Worm (Caenorhabditis elegans): ENCODE measurements around the gene R05G6.3.

Gene R05G6.3

ce11 chrIV:7487554-7488456 lies 28.5 kb upstream of the R05G6.3 start, which contains the start of the genes his-60 and his-59 (continued):
- TF ChIP-seq D2030.7 (GFP tag; IDR thresholded peaks at IDR 0.05) (peak; percentile 39; the same call in 1 of the 2 replicates), ceh-91 (GFP tag; IDR thresholded peaks at IDR 0.05) (no peak; the same call in 1 of the 2 replicates), xnd-1 (tag; optimal IDR thresholded peaks at IDR 0.05) (peak; percentile 20), die-1 (tag; optimal IDR thresholded peaks at IDR 0.05) (peak; percentile 43), unc-62 (GFP tag; optimal IDR thresholded peaks at IDR 0.05) (no peak), tbp1 (GFP tag; optimal IDR thresholded peaks at IDR 0.05) (peak; percentile 67), nhr-80 (tag; optimal IDR thresholded peaks at IDR 0.05) (no peak), madf-10 (tag; optimal IDR thresholded peaks at IDR 0.05) (no peak), ceh-27 (GFP tag; optimal IDR thresholded peaks at IDR 0.05) (peak; percentile 13), lin-35 (GFP tag; optimal IDR thresholded peaks at IDR 0.05) (no peak), F37B4.10 (GFP tag; IDR thresholded peaks at IDR 0.05) (peak; percentile 61; the same call in 1 of the 2 replicates), bed-1 (GFP tag; IDR thresholded peaks at IDR 0.05) (no peak), F55B11.4 (tag; optimal IDR thresholded peaks at IDR 0.05; ENCODE audit: borderline replicate concordance, insufficient read depth) (no peak), rpc-1 (optimal IDR thresholded peaks at IDR 0.05) (no peak), rpc-1 (tag; optimal IDR thresholded peaks at IDR 0.05) (no peak), ekl-4 (GFP tag; IDR thresholded peaks at IDR 0.05) (peak; percentile 64; the same call in 1 of the 2 replicates), dpff-1 (tag; optimal IDR thresholded peaks at IDR 0.05) (no peak), sdz-38 (tag; optimal IDR thresholded peaks at IDR 0.05) (no peak), F49E8.2 (tag; optimal IDR thresholded peaks at IDR 0.05; ENCODE audit: insufficient read depth) (peak; percentile 91), akir-1 (GFP tag; optimal IDR thresholded peaks at IDR 0.05) (no peak), F57A8.1 (GFP tag; optimal IDR thresholded peaks at IDR 0.05) (peak; percentile 41), B0035.1 (tag; optimal IDR thresholded peaks at IDR 0.05) (no peak), Y95B8A.8 (GFP tag; IDR thresholded peaks at IDR 0.05) (peak; percentile 82), B0336.3 (GFP tag; IDR thresholded peaks at IDR 0.05) (peak; percentile 77), C06A6.2 (GFP tag; conservative IDR thresholded peaks at IDR 0.05) (no peak), madf-3 (GFP tag; IDR thresholded peaks at IDR 0.05) (peak; percentile 62; the same call in 1 of the 2 replicates), F57C9.4 (tag; optimal IDR thresholded peaks at IDR 0.05) (no peak), hsf-1 (GFP tag; IDR thresholded peaks at IDR 0.05) (peak; percentile 13), mcd-1 (GFP tag; IDR thresholded peaks at IDR 0.05) (peak; percentile 40; the same call in 1 of the 2 replicates), nfyb-1 (GFP tag; IDR thresholded peaks at IDR 0.05) (no peak), hmg-1.2 (GFP tag; IDR thresholded peaks at IDR 0.05) (peak; percentile 41; the same call in 1 of the 2 replicates), athp-1 (tag; optimal IDR thresholded peaks at IDR 0.05) (peak; percentile 48), F23B12.7 (tag; optimal IDR thresholded peaks at IDR 0.05; ENCODE audit: insufficient read depth) (no peak), ZK185.1 (tag; optimal IDR thresholded peaks at IDR 0.05; ENCODE audit: poor library complexity, severe bottlenecking) (no peak), rec-8 (tag; optimal IDR thresholded peaks at IDR 0.05) (peak in 1 of 2 experiments; percentile 77), egrh-3 (GFP tag; IDR thresholded peaks at IDR 0.05) (peak; percentile 51), ztf-3 (GFP tag; optimal IDR thresholded peaks at IDR 0.05) (no peak), mxl-1 (tag; optimal IDR thresholded peaks at IDR 0.05) (no peak), zfh-2 (GFP tag; conservative IDR thresholded peaks at IDR 0.05) (no peak; the same call in 1 of the 2 replicates)
